Fruit fly (Drosophila melanogaster) whole organism, wandering third instar larva: Measurements from ENCODE around the gene RpL37-1.
A peak's percentile ranks its signal among the peaks of the same experiment; 100 is the strongest.

Experiments
- CG9705 ChIP-seq: fragments of 200-800 bp; sonication (Bioruptor generic); optimal IDR thresholded peaks from 2 replicates; lab custom pipeline; 2018; ENCODE audit warnings: missing biosample characterization, mild to moderate bottlenecking, missing genetic modification characterization
- Dfd ChIP-seq: fragments of >200 bp; optimal IDR thresholded peaks from 2 replicates; lab custom pipeline; 2017; ENCODE audit warnings: missing biosample characterization, missing genetic modification characterization
- Dif ChIP-seq: fragments of 200-275, 200-300 bp; sonication (Bioruptor generic); optimal IDR thresholded peaks from 2 replicates; lab custom pipeline; 2018; ENCODE audit warnings: missing biosample characterization, missing genetic modification characterization; ENCODE audit not compliant: partially characterized antibody
- GATAd ChIP-seq: sonication (Bioruptor generic); optimal IDR thresholded peaks from 2 replicates; lab custom pipeline; 2016; ENCODE audit warnings: missing biosample characterization, missing genetic modification characterization
- HLH106 ChIP-seq: fragments of 200-800 bp; optimal IDR thresholded peaks from 3 replicates; lab custom pipeline; 2019; ENCODE audit warnings: missing biosample characterization, mild to moderate bottlenecking, missing genetic modification characterization, moderate library complexity
- Hnf4 ChIP-seq: fragments of 200-800 bp; sonication (Bioruptor generic); optimal IDR thresholded peaks from 2 replicates; lab custom pipeline; 2016; ENCODE audit warnings: missing biosample characterization, mild to moderate bottlenecking, missing genetic modification characterization
- Hr78 ChIP-seq: fragments of >200 bp; optimal IDR thresholded peaks from 2 replicates; lab custom pipeline; 2017; ENCODE audit warnings: missing biosample characterization, missing genetic modification characterization
- Hr83 ChIP-seq: fragments of 200-300 bp; sonication (Bioruptor generic); optimal IDR thresholded peaks from 2 replicates; lab custom pipeline; 2016; ENCODE audit warnings: missing biosample characterization, mild to moderate bottlenecking, missing genetic modification characterization, moderate library complexity; ENCODE audit not compliant: poor library complexity, severe bottlenecking
- Jra ChIP-seq: sonication (Bioruptor generic); optimal IDR thresholded peaks from 2 replicates; lab custom pipeline; 2016; ENCODE audit warnings: missing biosample characterization, missing genetic modification characterization
- Mio ChIP-seq: sonication (Bioruptor generic); optimal IDR thresholded peaks from 2 replicates; lab custom pipeline; 2016; ENCODE audit warnings: missing biosample characterization, missing genetic modification characterization
- Myc ChIP-seq: fragments of >200 bp; optimal IDR thresholded peaks from 2 replicates; lab custom pipeline; 2017
- N ChIP-seq: fragments of >200 bp; optimal IDR thresholded peaks from 2 replicates; lab custom pipeline; 2018; ENCODE audit warnings: missing biosample characterization, missing external identifiers, missing genetic modification characterization
- OdsH ChIP-seq: fragments of 200-800 bp; sonication (Bioruptor generic); optimal IDR thresholded peaks from 2 replicates; lab custom pipeline; 2016; ENCODE audit warnings: missing biosample characterization, mild to moderate bottlenecking, missing genetic modification characterization
- Rel ChIP-seq, 2 experiments: fragments of 200-800 bp; sonication (Bioruptor generic) in 1 of 2; optimal IDR thresholded peaks; 2 replicates in 1 of 2; 3 replicates in 1 of 2; lab custom pipeline; 2016 to 2019; ENCODE audit warnings: mild to moderate bottlenecking in 2 of 2, missing biosample characterization in 2 of 2, missing genetic modification characterization in 2 of 2, moderate library complexity in 1 of 2
- Sp1 ChIP-seq: fragments of 200-800 bp; sonication (Bioruptor generic); optimal IDR thresholded peaks from 3 replicates; lab custom pipeline; 2019; ENCODE audit warnings: missing biosample characterization, mild to moderate bottlenecking, missing genetic modification characterization, moderate library complexity
- br ChIP-seq: fragments of 200-800 bp; sonication (Bioruptor generic); optimal IDR thresholded peaks from 2 replicates; lab custom pipeline; 2016; ENCODE audit warnings: missing biosample characterization, missing genetic modification characterization
- brk ChIP-seq: fragments of 200-800 bp; sonication (Bioruptor generic); optimal IDR thresholded peaks from 2 replicates; lab custom pipeline; 2016; ENCODE audit warnings: missing biosample characterization, mild to moderate bottlenecking, missing genetic modification characterization
- dmrt93B ChIP-seq: fragments of 200-800 bp; sonication (Bioruptor generic); optimal IDR thresholded peaks from 2 replicates; lab custom pipeline; 2018; ENCODE audit warnings: missing biosample characterization, mild to moderate bottlenecking, missing genetic modification characterization
- dsf ChIP-seq: sonication (Bioruptor generic); optimal IDR thresholded peaks from 2 replicates; lab custom pipeline; 2016; ENCODE audit warnings: missing biosample characterization, missing genetic modification characterization, borderline replicate concordance
- ey ChIP-seq: fragments of 200-800 bp; sonication (Bioruptor generic); optimal IDR thresholded peaks from 2 replicates; lab custom pipeline; 2016; ENCODE audit warnings: missing biosample characterization, missing genetic modification characterization
- foxo ChIP-seq, 2 experiments: fragments of 200-800 bp; sonication (Bioruptor generic); optimal IDR thresholded peaks; 2 replicates in 1 of 2; 3 replicates in 1 of 2; lab custom pipeline; 2016 to 2017; ENCODE audit warnings: missing biosample characterization in 2 of 2, missing genetic modification characterization in 2 of 2
- fru ChIP-seq: fragments of 200-800 bp; sonication (Bioruptor generic); optimal IDR thresholded peaks from 3 replicates; lab custom pipeline; 2016; ENCODE audit warnings: missing biosample characterization, mild to moderate bottlenecking, missing genetic modification characterization
- h ChIP-seq: fragments of 200-800 bp; sonication (Bioruptor generic); optimal IDR thresholded peaks from 3 replicates; lab custom pipeline; 2016; ENCODE audit warnings: missing biosample characterization, mild to moderate bottlenecking, missing genetic modification characterization
- pan ChIP-seq: fragments of >200 bp; optimal IDR thresholded peaks from 2 replicates; lab custom pipeline; 2017
- psq ChIP-seq: fragments of 200-800 bp; sonication (Bioruptor generic); optimal IDR thresholded peaks from 3 replicates; lab custom pipeline; 2017; ENCODE audit warnings: missing biosample characterization, mild to moderate bottlenecking, missing genetic modification characterization, moderate library complexity
- rgr ChIP-seq: fragments of 200-800 bp; sonication (Bioruptor generic); optimal IDR thresholded peaks from 3 replicates; lab custom pipeline; 2016; ENCODE audit warnings: missing biosample characterization, mild to moderate bottlenecking, missing genetic modification characterization
- sage ChIP-seq: fragments of 200-800 bp; sonication (Bioruptor generic); optimal IDR thresholded peaks from 2 replicates; lab custom pipeline; 2016; ENCODE audit warnings: missing biosample characterization, mild to moderate bottlenecking, missing genetic modification characterization
- sv ChIP-seq: fragments of 200-800 bp; sonication (Bioruptor generic); optimal IDR thresholded peaks from 3 replicates; lab custom pipeline; 2016; ENCODE audit warnings: missing biosample characterization, missing genetic modification characterization
- tai ChIP-seq: sonication (Bioruptor generic); optimal IDR thresholded peaks from 2 replicates; lab custom pipeline; 2016; ENCODE audit warnings: missing biosample characterization, missing genetic modification characterization
- usp ChIP-seq: fragments of >200 bp; optimal IDR thresholded peaks from 2 replicates; lab custom pipeline; 2017; ENCODE audit warnings: missing biosample characterization, missing genetic modification characterization
- woc ChIP-seq: sonication (Bioruptor generic); optimal IDR thresholded peaks from 2 replicates; lab custom pipeline; 2016; ENCODE audit warnings: missing biosample characterization, mild to moderate bottlenecking, missing genetic modification characterization

RpL37-1 gene

DNA sequence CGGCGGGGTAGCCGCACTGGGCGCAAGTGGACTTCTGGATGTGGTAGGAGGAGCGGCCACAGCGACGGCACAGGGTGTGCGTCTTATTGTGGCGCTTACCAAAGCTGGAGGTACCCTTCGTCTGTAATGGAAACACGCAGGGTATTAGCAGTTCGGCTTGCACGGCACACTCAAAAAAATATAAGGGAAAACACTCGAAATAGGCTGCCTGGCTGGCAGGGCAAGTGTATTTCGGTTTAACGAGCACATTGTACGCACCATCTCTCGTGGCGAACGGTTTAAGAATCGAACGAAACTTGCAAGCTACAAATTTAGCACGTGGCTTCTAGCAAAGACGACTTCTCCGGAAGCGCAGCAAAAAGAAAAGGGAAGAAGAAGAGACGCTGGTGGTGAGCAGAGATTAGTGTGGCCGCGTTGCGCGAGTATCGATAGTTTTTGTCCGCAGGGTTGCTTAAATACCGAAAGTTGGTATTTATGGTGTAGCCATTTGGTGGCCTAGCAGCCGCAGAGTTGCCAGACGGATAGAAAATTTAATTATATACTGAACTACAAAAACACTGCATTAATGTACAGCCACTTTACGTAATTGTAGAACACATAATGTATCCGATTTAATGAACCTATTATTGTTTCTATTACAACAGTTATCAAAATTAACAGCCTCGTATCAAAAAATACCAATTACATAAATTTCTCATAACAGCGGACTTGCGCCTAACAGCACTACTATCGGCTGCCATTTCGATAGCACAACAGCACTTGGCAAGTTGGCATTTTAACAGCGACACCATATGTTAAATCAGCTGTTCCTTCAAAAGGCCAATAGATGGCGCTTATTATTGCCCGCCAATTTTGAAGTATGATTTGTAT, at the start of gene RpL37-1:
TSS of gene RpL37-1 (minus strand) at position 374 of the 870 bp plus-strand sequence.
- TF ChIP-seq Sp1 (peak; percentile 64), dsf (no peak), Jra (GFP tag; lab: Kevin White, UChicago) (peak; percentile 43), OdsH (GFP tag; lab: Kevin White, UChicago) (peak; percentile 47), Dif (GFP tag; lab: Kevin White, UChicago) (no peak), Myc (lab: Kevin White, UChicago) (peak; percentile 39), usp (GFP tag; lab: Kevin White, UChicago) (no peak), woc (GFP tag; lab: Kevin White, UChicago) (peak; percentile 22), Hnf4 (GFP tag; lab: Kevin White, UChicago) (peak; percentile 52), tai (no peak), foxo (GFP tag; optimal IDR thresholded peaks at IDR 0.05; lab: Kevin White, UChicago) (peak in 1 of 2 experiments; percentile 51), fru (GFP tag; lab: Kevin White, UChicago) (peak; percentile 41), ey (GFP tag; lab: Kevin White, UChicago) (peak; percentile 5), sage (GFP tag; lab: Kevin White, UChicago) (no peak), CG9705 (peak; percentile 61), Rel (GFP tag; optimal IDR thresholded peaks at IDR 0.05; lab: Kevin White, UChicago) (no peak), Rel (tag; optimal IDR thresholded peaks at IDR 0.05; lab: Kevin White, UChicago) (peak; percentile 36), HLH106 (peak; percentile 47), GATAd (GFP tag; lab: Kevin White, UChicago) (no peak), brk (GFP tag; lab: Kevin White, UChicago) (no peak), dmrt93B (GFP tag; lab: Kevin White, UChicago) (peak; percentile 67), sv (GFP tag; lab: Kevin White, UChicago) (peak; percentile 53), psq (GFP tag; lab: Kevin White, UChicago) (peak; percentile 36), br (GFP tag; lab: Kevin White, UChicago) (peak; percentile 60), Dfd (GFP tag; lab: Kevin White, UChicago) (no peak), Mio (GFP tag; lab: Kevin White, UChicago) (peak; percentile 3), h (GFP tag; lab: Kevin White, UChicago) (peak; percentile 63), rgr (peak; percentile 66), pan (no peak), Hr83 (GFP tag; lab: Kevin White, UChicago) (peak; percentile 59)

DNA sequence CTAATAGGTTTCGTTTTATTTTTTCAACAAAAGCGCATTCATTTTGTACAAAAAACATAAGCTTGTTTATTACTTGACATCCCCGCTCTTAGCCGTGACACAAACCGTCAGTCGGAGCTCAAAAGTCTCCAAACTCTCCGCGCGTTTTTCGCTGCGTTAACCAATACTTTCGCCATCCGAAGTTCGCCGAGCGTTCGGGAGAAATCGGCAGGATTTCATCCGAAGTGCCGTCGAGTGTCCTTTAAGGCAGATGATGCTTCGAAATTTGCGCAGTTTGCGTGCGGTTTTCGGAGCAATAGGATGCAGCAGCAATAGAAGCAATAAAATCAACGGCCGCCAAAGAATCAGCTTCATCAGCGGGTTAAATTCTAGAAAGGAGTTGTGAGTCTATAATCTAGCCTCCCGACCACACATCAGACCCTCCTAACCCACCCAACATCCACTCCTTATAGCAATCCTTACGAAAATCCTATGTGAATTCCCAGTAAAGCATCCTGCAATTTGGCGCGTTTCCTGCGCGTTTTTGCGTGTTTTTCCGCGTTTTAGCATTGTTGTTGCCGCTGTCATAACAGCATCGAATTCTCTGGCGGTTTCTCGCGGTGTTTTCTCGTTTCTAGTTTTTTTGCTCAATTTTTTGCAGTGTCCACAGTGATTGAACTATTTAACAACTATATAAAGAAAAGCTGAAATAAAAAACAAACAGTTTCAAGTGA, 36.2 kb upstream of the RpL37-1 start, which contains the start of gene CG43737:
TSS of gene CG43737 (plus strand) at position 271 of the 713 bp plus-strand sequence.
- TF ChIP-seq woc (GFP tag; lab: Kevin White, UChicago), result no peak

DNA sequence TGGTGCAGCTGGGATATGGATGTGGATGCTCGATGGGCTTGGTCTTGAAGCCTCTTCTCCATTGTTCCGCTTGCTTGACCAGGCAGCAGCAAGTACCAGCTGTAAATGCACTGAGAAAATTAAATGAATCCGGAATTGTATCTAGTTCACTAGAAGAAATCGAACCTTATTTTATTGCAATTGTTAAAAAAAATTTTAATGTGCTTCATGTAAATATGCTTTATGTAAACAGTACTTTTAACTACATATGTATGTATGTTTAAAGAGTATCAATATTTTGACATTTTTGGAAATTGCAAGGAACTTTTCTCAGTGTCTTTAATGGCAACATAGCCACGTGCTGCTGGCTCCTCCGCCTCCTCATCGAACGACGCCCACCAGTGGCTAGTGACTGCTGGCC, 25.7 kb upstream of the RpL37-1 start:
- TF ChIP-seq Dif (GFP tag; lab: Kevin White, UChicago), result no peak
- TF ChIP-seq rgr, result no peak
- TF ChIP-seq woc (GFP tag; lab: Kevin White, UChicago), result no peak
- no peak for TF ChIP-seq Hr78 (GFP tag; lab: Kevin White, UChicago)
- TF ChIP-seq OdsH (GFP tag; lab: Kevin White, UChicago), result no peak
- TF ChIP-seq Sp1, result no peak

DNA sequence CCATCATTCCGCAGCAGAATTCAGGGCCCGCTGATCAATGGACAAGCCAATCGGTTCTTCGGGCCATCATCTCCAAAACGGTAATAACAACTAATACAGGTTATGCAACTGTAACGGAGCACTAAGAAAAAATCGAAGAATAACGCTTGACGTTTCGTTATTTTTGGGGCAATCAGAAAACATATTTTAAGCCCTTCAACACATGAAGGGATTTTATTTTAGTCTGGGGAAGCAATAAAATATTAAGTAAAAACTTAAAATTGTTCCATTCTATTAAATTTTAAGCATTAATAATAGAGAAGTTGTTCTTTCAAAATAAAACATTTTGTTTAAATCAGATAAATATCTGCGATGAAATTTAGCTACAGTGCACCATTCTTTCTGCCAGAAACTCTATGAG, 24.2 kb upstream of the RpL37-1 start:
- TF ChIP-seq usp (GFP tag; lab: Kevin White, UChicago) (no peak), ey (GFP tag; lab: Kevin White, UChicago) (no peak), N (GFP tag; lab: Kevin White, UChicago) (no peak), Hr78 (GFP tag; lab: Kevin White, UChicago) (no peak), Jra (GFP tag; lab: Kevin White, UChicago) (no peak), tai (no peak), dsf (no peak), psq (GFP tag; lab: Kevin White, UChicago) (no peak)
